Worm (Caenorhabditis elegans) whole organism, L3 larva: ENCODE data around the gene paqr-2.

Experiments
- aly-2 ChIP-seq: fragments of 150-350 bp; optimal IDR thresholded peaks from 2 replicates; lab custom pipeline; 2014; ENCODE audit warnings: missing biosample characterization, missing genetic modification characterization
- ceh-16 ChIP-seq: sonication (generic microtip); optimal IDR thresholded peaks from 2 replicates; lab custom pipeline; 2017; ENCODE audit warnings: missing biosample characterization, missing genetic modification characterization
- ceh-28 ChIP-seq: fragments of 150-350 bp; optimal IDR thresholded peaks from 2 replicates; lab custom pipeline; 2014; ENCODE audit warnings: missing biosample characterization, missing genetic modification reagents, missing genetic modification characterization
- ceh-82 ChIP-seq: fragments of 150-350 bp; optimal IDR thresholded peaks from 2 replicates; lab custom pipeline; 2014; ENCODE audit warnings: missing biosample characterization, missing genetic modification characterization
- ceh-9 ChIP-seq: sonication (generic microtip); optimal IDR thresholded peaks from 2 replicates; lab custom pipeline; 2018; ENCODE audit warnings: missing biosample characterization, missing genetic modification characterization
- egl-5 ChIP-seq: fragments of 150-350 bp; optimal IDR thresholded peaks from 2 replicates; lab custom pipeline; 2017; ENCODE audit warnings: missing biosample characterization, missing genetic modification reagents, missing genetic modification characterization, inconsistent platforms
- elt-3 ChIP-seq, 3 experiments: fragments of 150-350 bp in 1 of 3; sonication (generic microtip) in 2 of 3; optimal IDR thresholded peaks; 2 replicates in 2 of 3; 4 replicates in 1 of 3; lab custom pipeline; 2014 to 2017; ENCODE audit warnings: missing biosample characterization in 3 of 3, missing genetic modification characterization in 3 of 3
- fkh-10 ChIP-seq: sonication (generic microtip); optimal IDR thresholded peaks from 2 replicates; lab custom pipeline; 2017; ENCODE audit warnings: missing biosample characterization, missing genetic modification reagents, missing genetic modification characterization
- fkh-2 ChIP-seq: fragments of 150-350 bp; optimal IDR thresholded peaks from 2 replicates; lab custom pipeline; 2014; ENCODE audit warnings: missing biosample characterization, missing genetic modification reagents, missing genetic modification characterization
- fos-1 ChIP-seq: fragments of 150-350 bp; optimal IDR thresholded peaks from 2 replicates; lab custom pipeline; 2014; ENCODE audit warnings: missing biosample characterization, missing genetic modification characterization
- jun-1 ChIP-seq: fragments of 150-350 bp; optimal IDR thresholded peaks from 2 replicates; lab custom pipeline; 2014; ENCODE audit warnings: missing biosample characterization, missing genetic modification reagents, missing genetic modification characterization
- lin-39 ChIP-seq: fragments of 150-350 bp; optimal IDR thresholded peaks from 2 replicates; lab custom pipeline; 2018; ENCODE audit warnings: missing biosample characterization, missing genetic modification reagents, missing genetic modification characterization
- lsy-12 ChIP-seq: sonication (generic microtip); optimal IDR thresholded peaks from 2 replicates; lab custom pipeline; 2016; ENCODE audit warnings: mild to moderate bottlenecking, missing genetic modification characterization, missing compliant biosample characterization
- mdl-1 ChIP-seq: fragments of 150-350 bp; optimal IDR thresholded peaks from 2 replicates; lab custom pipeline; 2014; ENCODE audit warnings: missing biosample characterization, missing genetic modification characterization
- mml-1 ChIP-seq: fragments of 150-350 bp; sonication (generic microtip); optimal IDR thresholded peaks from 3 replicates; lab custom pipeline; 2014; ENCODE audit warnings: missing biosample characterization, missing genetic modification characterization
- nfya-1 ChIP-seq: sonication (generic microtip); optimal IDR thresholded peaks from 2 replicates; lab custom pipeline; 2017; ENCODE audit warnings: missing genetic modification characterization, mild to moderate bottlenecking, missing compliant biosample characterization, antibody characterized with exemption, moderate library complexity; ENCODE audit not compliant: insufficient read depth
- nhr-11 ChIP-seq: fragments of 150-350 bp; optimal IDR thresholded peaks from 2 replicates; lab custom pipeline; 2014; ENCODE audit warnings: missing biosample characterization, missing genetic modification characterization
- nhr-12 ChIP-seq: fragments of 150-350 bp; optimal IDR thresholded peaks from 2 replicates; lab custom pipeline; 2014; ENCODE audit warnings: missing biosample characterization, missing genetic modification characterization
- nhr-23 ChIP-seq: fragments of 150-350 bp; optimal IDR thresholded peaks from 2 replicates; lab custom pipeline; 2014; ENCODE audit warnings: missing biosample characterization, missing genetic modification reagents, missing genetic modification characterization
- nhr-237 ChIP-seq: fragments of 150-350 bp; optimal IDR thresholded peaks from 2 replicates; lab custom pipeline; 2014; ENCODE audit warnings: missing biosample characterization, missing genetic modification characterization
- nhr-25 ChIP-seq: sonication (generic microtip); optimal IDR thresholded peaks from 2 replicates; lab custom pipeline; 2017; ENCODE audit warnings: missing biosample characterization, missing genetic modification characterization
- nhr-28 ChIP-seq: fragments of 150-350 bp; optimal IDR thresholded peaks from 2 replicates; lab custom pipeline; 2014; ENCODE audit warnings: missing biosample characterization, missing genetic modification characterization
- nhr-67 ChIP-seq: fragments of 150-350 bp; optimal IDR thresholded peaks from 2 replicates; lab custom pipeline; 2014; ENCODE audit warnings: missing biosample characterization, missing genetic modification characterization
- nhr-76 ChIP-seq: fragments of 150-350 bp; sonication (generic microtip); optimal IDR thresholded peaks from 5 replicates; lab custom pipeline; 2014; ENCODE audit warnings: missing biosample characterization, missing genetic modification characterization
- nhr-77 ChIP-seq: fragments of 150-350 bp; optimal IDR thresholded peaks from 2 replicates; lab custom pipeline; 2014; ENCODE audit warnings: missing biosample characterization, missing genetic modification characterization
- pha-4 ChIP-seq: fragments of 150-350 bp; optimal IDR thresholded peaks from 2 replicates; lab custom pipeline; 2014; ENCODE audit warnings: missing biosample characterization, missing genetic modification reagents, missing genetic modification characterization
- pqm-1 ChIP-seq: fragments of 150-350 bp; optimal IDR thresholded peaks from 2 replicates; lab custom pipeline; 2017; ENCODE audit warnings: missing biosample characterization, missing genetic modification characterization, inconsistent platforms
- sea-2 ChIP-seq: fragments of 150-350 bp; sonication (generic microtip); optimal IDR thresholded peaks from 4 replicates; lab custom pipeline; 2014; ENCODE audit warnings: missing biosample characterization, missing genetic modification reagents, missing genetic modification characterization
- snpc-4 ChIP-seq: fragments of 150-350 bp; optimal IDR thresholded peaks from 2 replicates; lab custom pipeline; 2014; ENCODE audit warnings: missing biosample characterization, missing genetic modification characterization
- tbx-2 ChIP-seq: sonication (generic microtip); optimal IDR thresholded peaks from 2 replicates; lab custom pipeline; 2016; ENCODE audit warnings: mild to moderate bottlenecking, missing genetic modification characterization, missing compliant biosample characterization
- unc-39 ChIP-seq: sonication (generic microtip); optimal IDR thresholded peaks from 4 replicates; lab custom pipeline; 2017; ENCODE audit warnings: missing biosample characterization, missing genetic modification characterization
- zag-1 ChIP-seq: fragments of 150-350 bp; optimal IDR thresholded peaks from 2 replicates; lab custom pipeline; 2014; ENCODE audit warnings: missing biosample characterization, missing genetic modification characterization
- ztf-11 ChIP-seq: fragments of 150-350 bp; optimal IDR thresholded peaks from 2 replicates; lab custom pipeline; 2014; ENCODE audit warnings: missing biosample characterization, missing genetic modification characterization
- ztf-4 ChIP-seq: fragments of 150-350 bp; optimal IDR thresholded peaks from 2 replicates; lab custom pipeline; 2014; ENCODE audit warnings: missing biosample characterization, missing genetic modification characterization

paqr-2 gene

ce11 chrIII:5395746-5396145, 16.0 kb upstream of the paqr-2 start:
- TF ChIP-seq nhr-237 (tag; lab: Kevin White, UChicago) (no peak), lin-39 (tag; lab: Kevin White, UChicago) (no peak), nhr-12 (tag; lab: Kevin White, UChicago) (no peak), snpc-4 (tag; lab: Kevin White, UChicago) (no peak), ceh-16 (no peak), pha-4 (tag; lab: Kevin White, UChicago) (no peak), aly-2 (no peak), ztf-11 (tag; lab: Kevin White, UChicago) (no peak), lsy-12 (no peak), fkh-2 (tag; lab: Kevin White, UChicago) (no peak), ceh-9 (tag; lab: Kevin White, UChicago) (no peak), fkh-10 (GFP tag; lab: Kevin White, UChicago) (no peak), nhr-23 (no peak)
- TF ChIP-seq, all 47 proteins: peak for 0

DNA sequence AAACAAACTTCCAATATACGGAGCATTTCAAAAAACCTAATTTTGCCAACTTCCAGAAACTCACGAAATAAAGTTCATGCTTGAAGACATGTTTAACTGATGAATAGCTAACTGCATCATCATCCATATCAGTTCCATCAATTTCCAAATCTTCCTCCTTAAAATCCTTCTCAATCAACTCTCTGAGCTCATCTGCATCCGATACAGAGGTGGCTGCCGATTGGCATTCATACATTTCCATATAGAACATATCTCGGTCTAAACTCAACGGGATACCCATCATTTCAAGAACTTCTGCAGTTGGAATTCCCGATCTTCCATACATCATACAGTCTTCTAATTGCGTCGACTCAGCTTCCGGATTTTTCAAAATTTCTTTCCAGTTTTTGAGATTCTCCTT, 9.6 kb upstream of the paqr-2 start:
- TF ChIP-seq nhr-12 (tag; lab: Kevin White, UChicago) (no peak), pqm-1 (tag; lab: Kevin White, UChicago) (no peak), ztf-4 (tag; lab: Kevin White, UChicago) (no peak), jun-1 (tag; lab: Kevin White, UChicago) (no peak), ceh-82 (tag; lab: Kevin White, UChicago) (no peak), zag-1 (tag; lab: Kevin White, UChicago) (no peak), nhr-76 (tag; lab: Kevin White, UChicago) (no peak), nhr-237 (tag; lab: Kevin White, UChicago) (no peak), aly-2 (no peak), nfya-1 (no peak), mdl-1 (tag; lab: Kevin White, UChicago) (no peak), sea-2 (GFP tag; lab: Kevin White, UChicago) (no peak)

- no peak for TF ChIP-seq lsy-12
- TF ChIP-seq sea-2 (GFP tag; lab: Kevin White, UChicago), result no peak
- TF ChIP-seq fkh-10 (GFP tag; lab: Kevin White, UChicago), result no peak
- no peak for TF ChIP-seq ceh-9 (tag; lab: Kevin White, UChicago)
- no peak for TF ChIP-seq lin-39 (tag; lab: Kevin White, UChicago)
These were observed 8.4 kb upstream of the paqr-2 start for ce11 chrIII:5388113-5388512.

DNA sequence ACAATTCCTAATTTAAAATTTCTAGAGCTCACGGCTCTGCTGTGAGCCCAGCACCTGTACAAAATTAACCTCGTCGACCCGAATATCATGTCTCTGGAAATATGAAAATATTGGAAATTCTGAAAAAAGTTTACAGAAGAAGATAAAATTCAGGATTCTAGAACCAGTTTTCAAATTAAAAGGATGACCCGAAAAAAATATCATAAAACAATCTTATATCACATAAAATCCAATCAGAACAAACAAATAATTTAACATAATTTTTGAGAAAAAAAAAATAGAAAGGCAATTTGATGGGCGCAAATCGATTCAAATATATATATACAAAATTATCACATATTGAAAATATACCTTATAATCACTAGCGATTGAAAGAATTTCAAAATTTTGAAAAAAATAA, 5.6 kb upstream of the paqr-2 start, which contains the start of gene Y32H12A.7:
TSS of gene Y32H12A.7 (minus strand) at position 101 of the 400 bp plus-strand sequence.
- TF ChIP-seq nhr-67 (tag; lab: Kevin White, UChicago), result no peak
- TF ChIP-seq nhr-11 (tag; lab: Kevin White, UChicago), result no peak
- TF ChIP-seq pqm-1 (tag; lab: Kevin White, UChicago), result no peak
- no peak for TF ChIP-seq nhr-76 (tag; lab: Kevin White, UChicago)
- no peak for TF ChIP-seq jun-1 (tag; lab: Kevin White, UChicago)
- TF ChIP-seq nhr-28, result no peak
- TF ChIP-seq, all 47 proteins: peak for 0

DNA sequence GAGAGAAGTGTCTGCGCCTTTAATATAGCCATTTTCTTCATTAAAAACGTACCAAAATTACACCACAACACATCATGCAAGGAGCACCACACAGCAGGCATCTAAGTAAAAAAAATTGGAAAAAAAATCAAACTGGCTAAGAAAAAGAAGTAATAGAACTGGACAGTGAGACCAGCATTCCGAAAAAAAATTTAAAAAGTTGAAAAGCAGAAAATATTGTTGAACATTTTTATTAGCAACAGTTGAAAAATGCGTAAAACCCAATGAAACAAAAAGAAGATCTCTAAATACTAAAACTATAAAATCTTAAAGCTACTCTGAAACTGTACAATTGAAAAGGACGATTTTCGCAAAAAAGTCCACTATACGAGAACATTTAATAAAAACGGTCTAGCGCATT, 2.3 kb upstream of the paqr-2 start, which contains the start of gene Y32H12A.6:
TSS of gene Y32H12A.6 (minus strand) at position 101 of the 400 bp plus-strand sequence.
- TF ChIP-seq ceh-16 (no peak), mml-1 (tag; lab: Kevin White, UChicago) (no peak), snpc-4 (tag; lab: Kevin White, UChicago) (no peak), fos-1 (tag; lab: Kevin White, UChicago) (no peak), lin-39 (tag; lab: Kevin White, UChicago) (no peak)

DNA sequence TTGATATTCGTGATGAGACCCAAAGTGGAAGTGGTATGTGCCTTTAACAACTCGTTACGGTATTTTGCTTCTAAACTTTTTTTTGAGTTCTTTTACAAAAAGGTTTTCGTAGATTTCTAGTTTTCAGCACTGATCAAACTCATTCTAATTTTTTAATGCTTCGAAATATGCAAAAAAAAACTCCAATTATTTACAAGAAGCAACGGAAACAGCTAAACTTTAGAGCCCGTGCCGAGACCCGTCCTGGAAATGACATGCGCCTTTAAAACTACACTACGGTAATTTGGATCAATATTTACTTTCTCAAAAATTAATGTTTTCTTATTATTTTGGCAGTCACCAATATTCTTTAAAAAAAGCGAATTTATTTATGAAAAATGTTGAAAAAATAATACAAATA, 825 bp upstream of the paqr-2 start:
- no peak for TF ChIP-seq elt-3 (tag; optimal IDR thresholded peaks at IDR 0.05; lab: Kevin White, UChicago)
- no peak for TF ChIP-seq snpc-4 (tag; lab: Kevin White, UChicago)
- TF ChIP-seq nhr-76 (tag; lab: Kevin White, UChicago), result no peak
- TF ChIP-seq tbx-2 (tag; lab: Kevin White, UChicago), result no peak
- TF ChIP-seq nhr-77 (tag; lab: Kevin White, UChicago), result no peak
- no peak for TF ChIP-seq ceh-16
- no peak for TF ChIP-seq ceh-28 (tag; lab: Kevin White, UChicago)
- no peak for TF ChIP-seq mdl-1 (tag; lab: Kevin White, UChicago)
- no peak for TF ChIP-seq nhr-11 (tag; lab: Kevin White, UChicago)
- TF ChIP-seq nhr-12 (tag; lab: Kevin White, UChicago), result no peak
- TF ChIP-seq unc-39 (tag; lab: Kevin White, UChicago), result no peak
- no peak for TF ChIP-seq egl-5 (tag; lab: Kevin White, UChicago)
- no peak for TF ChIP-seq pqm-1 (tag; lab: Kevin White, UChicago)
- no peak for TF ChIP-seq nhr-25 (tag; lab: Kevin White, UChicago)
- no peak for TF ChIP-seq sea-2 (GFP tag; lab: Kevin White, UChicago)
- TF ChIP-seq fkh-2 (tag; lab: Kevin White, UChicago), result no peak
- TF ChIP-seq ceh-82 (tag; lab: Kevin White, UChicago), result no peak
- TF ChIP-seq, all 47 proteins: peak for 0
